Worm (Caenorhabditis elegans): Measurements from ENCODE around the gene str-151.

str-151 gene

ce11 chrV:16591992-16592798, 16.2 kb downstream of the str-151 start, which contains the start of gene srh-269 (continued):
- TF ChIP-seq ztf-26 (tag; optimal IDR thresholded peaks at IDR 0.05) (peak; percentile 81), ceh-79 (tag; optimal IDR thresholded peaks at IDR 0.05) (peak; percentile 93), chd-7 (tag; optimal IDR thresholded peaks at IDR 0.05) (peak; percentile 93), somi-1 (GFP tag; optimal IDR thresholded peaks at IDR 0.05) (peak; percentile 74), let-526 (GFP tag; IDR thresholded peaks at IDR 0.05) (peak; percentile 87), let-607 (tag; optimal IDR thresholded peaks at IDR 0.05) (peak; percentile 57 to 68), ztf-25 (GFP tag; IDR thresholded peaks at IDR 0.05) (peak; percentile 90), rcor-1 (GFP tag; IDR thresholded peaks at IDR 0.05) (peak; percentile 69), die-1 (tag; optimal IDR thresholded peaks at IDR 0.05) (peak; percentile 85), egl-44 (GFP tag; IDR thresholded peaks at IDR 0.05) (peak; percentile 92), F57A8.1 (GFP tag; optimal IDR thresholded peaks at IDR 0.05) (no peak), Y53G8AR.9 (GFP tag; conservative IDR thresholded peaks at IDR 0.05) (peak; percentile 96), atf-7 (tag; optimal IDR thresholded peaks at IDR 0.05) (peak; percentile 90), efl-1 (GFP tag; optimal IDR thresholded peaks at IDR 0.05) (no peak), lag-1 (GFP tag; IDR thresholded peaks at IDR 0.05) (no peak), aptf-3 (GFP tag; IDR thresholded peaks at IDR 0.05) (0 out of 2 replicates have a peak, but pooled peaks have one; percentile 74), hsf-1 (GFP tag; IDR thresholded peaks at IDR 0.05) (peak; percentile 61; the same call in 1 of the 2 replicates), madf-3 (GFP tag; IDR thresholded peaks at IDR 0.05) (peak; percentile 85), ceh-58 (GFP tag; IDR thresholded peaks at IDR 0.05) (peak; percentile 88; the same call in 1 of the 2 replicates), zfh-2 (GFP tag; conservative IDR thresholded peaks at IDR 0.05) (peak; percentile 46; the same call in 1 of the 2 replicates), repo-1 (tag; optimal IDR thresholded peaks at IDR 0.05) (peak; percentile 94), snpc-1.3 (tag; optimal IDR thresholded peaks at IDR 0.05; ENCODE audit: insufficient read depth) (peak; percentile 72), ceh-91 (GFP tag; IDR thresholded peaks at IDR 0.05) (no peak), pha-4 (tag; optimal IDR thresholded peaks at IDR 0.05) (no peak), gei-17 (GFP tag; optimal IDR thresholded peaks at IDR 0.05) (peak; percentile 51), lin-40 (tag; optimal IDR thresholded peaks at IDR 0.05) (no peak), ceh-100 (GFP tag; IDR thresholded peaks at IDR 0.05) (peak; percentile 75), cebp-2 (GFP tag; IDR thresholded peaks at IDR 0.05) (peak; percentile 87; the same call in 1 of the 2 replicates), akir-1 (GFP tag; optimal IDR thresholded peaks at IDR 0.05) (no peak), mcd-1 (GFP tag; IDR thresholded peaks at IDR 0.05) (peak; percentile 77), dpl-1 (GFP tag; optimal IDR thresholded peaks at IDR 0.05) (peak; percentile 32), F57C9.4 (tag; optimal IDR thresholded peaks at IDR 0.05) (peak; percentile 43), madf-8 (GFP tag; conservative IDR thresholded peaks at IDR 0.05) (0 out of 2 replicates have a peak, but pooled peaks have one; percentile 17), hlh-12 (tag; optimal IDR thresholded peaks at IDR 0.05) (peak; percentile 27), snpc-3.4 (tag; optimal IDR thresholded peaks at IDR 0.05) (peak; percentile 72), aptf-2 (GFP tag; conservative IDR thresholded peaks at IDR 0.05) (no peak), dox-1 (GFP tag; IDR thresholded peaks at IDR 0.05) (peak; percentile 56; the same call in 1 of the 2 replicates), rec-8 (tag; optimal IDR thresholded peaks at IDR 0.05) (peak in 1 of 2 experiments; percentile 39), nfya-2 (GFP tag; IDR thresholded peaks at IDR 0.05) (no peak), F37B4.10 (GFP tag; IDR thresholded peaks at IDR 0.05) (0 out of 2 replicates have a peak, but pooled peaks have one; percentile 22), egl-18 (GFP tag; IDR thresholded peaks at IDR 0.05) (no peak), tlf-1 (GFP tag; optimal IDR thresholded peaks at IDR 0.05) (peak; percentile 70), unc-130 (GFP tag; optimal IDR thresholded peaks at IDR 0.05) (peak; percentile 68), xnd-1 (tag; optimal IDR thresholded peaks at IDR 0.05) (no peak), ztf-28 (GFP tag; IDR thresholded peaks at IDR 0.05) (peak; percentile 76; the same call in 1 of the 2 replicates), mxl-1 (tag; optimal IDR thresholded peaks at IDR 0.05) (peak; percentile 56)
